Worm (Caenorhabditis elegans): ENCODE results near the gene W04E12.7.
A peak's percentile ranks its signal among the peaks of the same experiment; 100 is the strongest.

Gene W04E12.7

DNA sequence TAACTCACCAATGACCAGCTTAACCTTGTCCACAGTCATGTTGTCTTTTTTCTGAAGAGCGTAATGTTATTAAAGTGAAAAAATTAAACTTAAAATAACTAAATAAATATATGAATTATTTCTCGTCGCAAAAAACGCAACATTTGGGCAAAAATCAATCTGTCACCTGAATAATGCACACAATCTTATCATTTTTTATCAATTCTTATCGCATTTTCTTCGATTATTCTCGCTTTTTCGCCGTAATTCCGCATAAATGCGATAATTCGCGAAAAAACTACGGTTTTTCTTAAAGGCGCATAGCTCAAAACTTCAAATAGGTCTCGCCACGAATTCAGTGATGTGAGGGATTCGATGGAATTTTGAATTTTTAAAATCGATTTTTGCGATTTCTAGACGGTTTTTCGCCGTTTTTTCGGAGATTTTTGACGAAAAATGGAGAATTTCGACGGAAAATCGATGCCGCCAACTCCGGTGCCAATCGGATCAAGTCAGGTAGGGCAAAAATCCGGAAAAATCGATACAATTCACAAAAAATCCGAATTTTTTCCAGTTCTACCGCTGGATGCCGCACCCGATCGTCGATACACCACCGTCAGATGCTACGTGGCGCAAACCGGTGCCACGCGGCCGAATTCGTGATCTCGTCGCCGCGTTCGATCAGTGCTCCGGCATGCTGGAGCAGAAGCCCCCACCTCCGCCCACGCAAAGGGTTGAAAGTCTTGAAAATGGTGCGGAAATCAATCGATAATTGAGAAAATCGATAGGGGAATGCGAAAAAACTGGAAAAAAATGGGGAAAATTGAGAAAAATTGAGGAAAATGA, 39.8 kb downstream of the W04E12.7 start, which contains the start of the genes Y43F8C.13 and ani-3 (continued):
- no peak for TF ChIP-seq arid-1 (GFP tag; conservative IDR thresholded peaks at IDR 0.05)
- TF ChIP-seq mdl-1 (tag; optimal IDR thresholded peaks at IDR 0.05) = no peak
- TF ChIP-seq Y105C5A.15 (GFP tag; IDR thresholded peaks at IDR 0.05) = no peak
- TF ChIP-seq mxl-2 (GFP tag; conservative IDR thresholded peaks at IDR 0.05) = no peak
- no peak for TF ChIP-seq mes-2 (tag; optimal IDR thresholded peaks at IDR 0.05; ENCODE audit: poor library complexity, severe bottlenecking)
- TF ChIP-seq mep-1 (tag; optimal IDR thresholded peaks at IDR 0.05) = no peak
- TF ChIP-seq tra-1 (GFP tag; IDR thresholded peaks at IDR 0.05) = no peak
- no peak for TF ChIP-seq unc-130 (GFP tag; optimal IDR thresholded peaks at IDR 0.05)
- TF ChIP-seq pha-4 (GFP tag; IDR thresholded peaks at IDR 0.05) = no peak
- no peak for TF ChIP-seq pha-4 (tag; optimal IDR thresholded peaks at IDR 0.05)
- no peak for TF ChIP-seq ceh-44 (GFP tag; IDR thresholded peaks at IDR 0.05)
- no peak for TF ChIP-seq F44E2.7 (GFP tag; IDR thresholded peaks at IDR 0.05)
- TF ChIP-seq hmg-1.1 (GFP tag; IDR thresholded peaks at IDR 0.05) = no peak
- peak; percentile 75 for TF ChIP-seq set-16 (GFP tag; IDR thresholded peaks at IDR 0.05)
- no peak for TF ChIP-seq zip-11 (GFP tag; IDR thresholded peaks at IDR 0.05)
- TF ChIP-seq ztf-11 (tag; optimal IDR thresholded peaks at IDR 0.05) = no peak
- no peak for TF ChIP-seq nhr-237 (tag; optimal IDR thresholded peaks at IDR 0.05)
- no peak for TF ChIP-seq T20F7.1 (GFP tag; optimal IDR thresholded peaks at IDR 0.05)
- no peak for TF ChIP-seq zip-2 (tag; optimal IDR thresholded peaks at IDR 0.05)
- TF ChIP-seq unc-39 (tag; optimal IDR thresholded peaks at IDR 0.05) = no peak
- no peak for TF ChIP-seq nhr-41 (GFP tag; IDR thresholded peaks at IDR 0.05)
- TF ChIP-seq cey-2 (tag; optimal IDR thresholded peaks at IDR 0.05; ENCODE audit: borderline replicate concordance, insufficient read depth) = no peak
- TF ChIP-seq nhr-76 (tag; optimal IDR thresholded peaks at IDR 0.05) = no peak
- TF ChIP-seq dmd-9 (GFP tag; IDR thresholded peaks at IDR 0.05) = no peak
- no peak for TF ChIP-seq nhr-48 (tag; optimal IDR thresholded peaks at IDR 0.05)

DNA sequence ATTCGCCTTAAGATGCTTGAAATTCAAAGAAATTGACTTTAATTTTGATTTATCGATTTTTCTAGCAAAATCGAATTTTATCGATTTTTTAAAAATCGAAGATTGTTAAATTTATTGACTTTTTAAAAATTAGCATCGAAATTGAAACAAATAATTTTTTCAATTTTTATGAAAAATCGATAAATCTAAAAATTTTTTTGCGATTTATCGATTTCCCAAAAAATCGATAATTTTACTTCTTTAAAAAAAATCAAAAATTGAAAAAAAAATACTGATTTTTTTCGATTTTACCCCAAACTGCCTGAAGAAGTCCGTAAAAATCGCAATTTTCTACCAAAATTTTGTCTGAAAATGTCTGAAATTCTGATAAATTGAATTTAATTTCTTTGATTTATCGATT, 45.4 kb downstream of the W04E12.7 start:
- TF ChIP-seq tag-97 (GFP tag; IDR thresholded peaks at IDR 0.05) (no peak), ceh-28 (tag; optimal IDR thresholded peaks at IDR 0.05) (peak; percentile 74)

DNA sequence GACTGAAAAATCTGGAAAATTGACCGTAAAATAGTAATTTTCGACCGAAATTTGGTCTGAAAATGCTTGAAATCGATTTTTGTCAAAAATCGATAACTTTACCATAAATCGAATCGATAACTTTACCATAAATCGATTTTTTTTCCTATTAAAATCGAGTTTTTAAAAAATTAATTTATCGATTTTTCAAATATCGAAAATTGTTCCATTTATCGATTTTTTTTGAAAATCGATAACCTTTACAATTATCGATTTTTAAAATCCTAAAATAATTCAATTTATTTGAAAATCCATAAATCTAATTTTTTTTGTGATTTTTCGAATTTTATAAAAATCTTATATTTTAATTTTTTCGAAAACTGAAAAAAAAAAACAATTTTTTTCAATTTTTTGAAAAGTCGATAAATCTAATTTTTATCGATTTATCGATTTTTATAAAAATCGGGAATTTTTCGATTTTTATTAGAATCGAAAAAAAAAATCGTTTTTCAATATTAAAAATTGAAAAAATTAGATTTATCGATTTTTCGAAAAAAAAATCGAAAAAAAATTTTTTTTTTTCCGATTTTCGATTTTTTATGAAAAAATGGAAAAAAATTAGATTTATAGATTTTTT, 46.0 kb downstream of the W04E12.7 start:
- no peak for TF ChIP-seq nhr-77 (tag; optimal IDR thresholded peaks at IDR 0.05)
- peak; percentile 88 for TF ChIP-seq ceh-28 (tag; optimal IDR thresholded peaks at IDR 0.05)
- TF ChIP-seq dmd-6 (GFP tag; IDR thresholded peaks at IDR 0.05) = no peak
- no peak for TF ChIP-seq daf-12 (tag; optimal IDR thresholded peaks at IDR 0.05)
